Worm (Caenorhabditis elegans) whole organism, midembryonic: ENCODE data around the gene Y47D7A.15.

ENCODE experiments used
- T22C8.4 ChIP-seq: fragments of 200-800 bp; sonication (Bioruptor generic); IDR thresholded peaks from 2 replicates; pipeline ENCODE4 v1.3.6; 2022; ENCODE audit warnings: missing genetic modification characterization, missing compliant biosample characterization
- cog-1 ChIP-seq: sonication (generic microtip); optimal IDR thresholded peaks from 2 replicates; lab custom pipeline; 2016; ENCODE audit warnings: missing genetic modification characterization, missing compliant biosample characterization
- flt-1 ChIP-seq: fragments of 200-800 bp; sonication (Bioruptor generic); IDR thresholded peaks from 2 replicates; pipeline ENCODE4 v1.3.6; 2022; ENCODE audit warnings: missing genetic modification characterization, missing compliant biosample characterization
- med-1 ChIP-seq: sonication (generic microtip); optimal IDR thresholded peaks from 2 replicates; lab custom pipeline; 2017; ENCODE audit warnings: missing genetic modification characterization, mild to moderate bottlenecking, missing compliant biosample characterization, antibody characterized with exemption, missing genetic modification reagents; ENCODE audit not compliant: insufficient read depth
- ref-1 ChIP-seq: fragments of 200-800 bp; sonication (Bioruptor generic); conservative IDR thresholded peaks from 2 replicates; pipeline ENCODE4 v1.3.6; 2022; ENCODE audit warnings: missing genetic modification reagents, missing genetic modification characterization, missing compliant biosample characterization
- tab-1 ChIP-seq: fragments of 200-800 bp; sonication (Bioruptor generic); IDR thresholded peaks from 2 replicates; pipeline ENCODE4 v1.3.6; 2022; ENCODE audit warnings: missing genetic modification characterization, missing compliant biosample characterization
- ztf-29 ChIP-seq: fragments of 200-800 bp; sonication (Bioruptor generic); IDR thresholded peaks from 2 replicates; pipeline ENCODE4 v1.3.6; 2022; ENCODE audit warnings: missing genetic modification reagents, missing genetic modification characterization, missing compliant biosample characterization

DNA sequence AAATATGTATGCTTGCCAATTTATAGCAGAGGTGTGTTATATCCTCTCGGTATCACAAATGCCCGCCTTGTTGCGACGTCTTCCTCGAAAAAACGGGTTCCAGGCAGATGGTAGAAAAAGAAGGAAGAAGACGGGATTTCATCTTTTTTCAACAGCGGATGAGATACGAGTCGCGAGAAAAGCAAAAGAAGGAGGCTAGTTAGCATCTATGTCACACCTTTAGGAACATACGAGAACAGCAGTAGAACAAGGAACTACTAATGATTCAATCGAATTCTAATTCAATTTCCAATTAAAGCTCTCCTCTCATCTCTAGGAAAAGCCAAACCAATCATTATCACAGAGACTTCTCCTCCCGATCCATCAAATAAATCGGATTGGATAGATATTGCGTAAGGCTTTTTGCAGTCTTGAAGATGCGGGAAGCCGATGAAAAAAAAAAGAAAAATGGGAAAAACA is 18.3 kb downstream of the Y47D7A.15 start, which contains the start of gene grl-5:
- no peak for TF ChIP-seq flt-1 (GFP tag; lab: Robert Waterston, UW)
- TF ChIP-seq med-1 (GFP tag; lab: Kevin White, UChicago): no peak
- TF ChIP-seq cog-1 (tag; lab: Kevin White, UChicago): no peak
- TF ChIP-seq tab-1 (GFP tag; lab: Robert Waterston, UW): no peak
- TF ChIP-seq ref-1 (GFP tag; lab: Robert Waterston, UW): no peak
- TF ChIP-seq T22C8.4 (GFP tag; lab: Robert Waterston, UW): no peak
- no peak for TF ChIP-seq ztf-29 (GFP tag; lab: Robert Waterston, UW)
